Fruit fly (Drosophila melanogaster): ENCODE data around the gene Rala.

Gene Rala

DNA sequence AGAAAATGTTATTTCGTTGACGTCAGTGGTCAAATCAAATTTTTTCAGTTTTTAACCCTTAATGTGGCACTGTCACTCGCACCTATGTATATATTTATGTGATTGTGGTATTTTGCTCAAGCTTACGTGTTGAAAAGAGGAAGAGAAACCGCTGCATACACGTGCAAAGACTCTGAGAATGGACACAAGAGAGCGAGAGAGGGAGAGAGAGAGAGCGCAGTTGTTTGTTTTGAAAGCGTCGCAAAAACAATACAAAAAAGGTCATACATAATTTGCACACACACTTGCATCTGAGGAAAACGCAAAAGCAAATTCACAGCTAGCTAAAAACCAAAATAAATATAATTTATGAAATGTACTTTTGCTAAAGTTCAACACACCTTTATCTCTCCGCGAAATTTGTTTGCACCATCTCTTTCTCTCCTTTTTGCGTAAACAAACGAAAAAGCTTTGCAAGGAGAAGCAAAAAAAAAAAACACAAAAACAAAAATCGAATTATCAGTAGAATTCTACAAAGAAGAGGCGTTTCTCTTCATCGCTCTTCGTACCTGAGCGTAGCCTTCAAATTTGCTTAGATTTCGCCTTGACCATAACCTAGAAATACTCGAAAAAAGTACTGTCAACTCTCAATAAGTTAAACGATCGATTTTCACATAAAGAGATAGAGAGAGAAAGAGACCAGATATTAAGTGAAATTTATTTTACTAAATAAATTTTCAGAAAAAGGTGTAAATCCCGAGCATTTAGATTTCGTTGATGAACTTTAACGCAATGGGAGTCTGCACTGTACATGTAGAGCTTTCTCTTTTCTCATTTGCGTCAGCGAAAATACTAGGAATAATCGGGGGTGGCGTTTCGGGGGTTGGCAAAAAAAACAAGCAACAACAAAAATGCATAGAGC, 47.1 kb downstream of the Rala start (continued):
- TF ChIP-seq CG5180 (GFP tag; optimal IDR thresholded peaks at IDR 0.05), result no peak
- TF ChIP-seq pros (GFP tag; optimal IDR thresholded peaks at IDR 0.05), result peak; percentile 11
- no peak for TF ChIP-seq Eip74EF (GFP tag; optimal IDR thresholded peaks at IDR 0.05)
- peak; percentile 46; the same call in 1 of the 3 replicates for TF ChIP-seq so (GFP tag; IDR thresholded peaks at IDR 0.05)
- peak; percentile 87 for TF ChIP-seq Dip3 (GFP tag; optimal IDR thresholded peaks at IDR 0.05)
- TF ChIP-seq CG11560 (tag; IDR thresholded peaks at IDR 0.05), result peak; percentile 11; the same call in 1 of the 3 replicates
- peak; percentile 6 for TF ChIP-seq caup (GFP tag; optimal IDR thresholded peaks at IDR 0.05; ENCODE audit: severe bottlenecking)
- peak; percentile 59 for TF ChIP-seq CG13624 (GFP tag; optimal IDR thresholded peaks at IDR 0.05)
- peak; percentile 60 for TF ChIP-seq Ptx1 (GFP tag; IDR thresholded peaks at IDR 0.05)
- no peak for TF ChIP-seq CG8089 (GFP tag; optimal IDR thresholded peaks at IDR 0.05)
- 0 out of 2 replicates have a peak, but pooled peaks have one; percentile 7 for TF ChIP-seq bowl (GFP tag; IDR thresholded peaks at IDR 0.05)
- TF ChIP-seq peb (GFP tag; IDR thresholded peaks at IDR 0.05), result no peak
- peak; percentile 18; the same call in 1 of the 2 replicates for TF ChIP-seq HLH3B (GFP tag; IDR thresholded peaks at IDR 0.05)
- TF ChIP-seq CG10979 (tag; optimal IDR thresholded peaks at IDR 0.05), result no peak
- TF ChIP-seq bsh (GFP tag; optimal IDR thresholded peaks at IDR 0.05), result peak in 1 of 2 experiments; percentile 20
- TF ChIP-seq gem (tag; optimal IDR thresholded peaks at IDR 0.05), result peak; percentile 46
- no peak for TF ChIP-seq hth (optimal IDR thresholded peaks at IDR 0.05)
- no peak for TF ChIP-seq twi (tag; optimal IDR thresholded peaks at IDR 0.05)
- TF ChIP-seq klu (GFP tag; IDR thresholded peaks at IDR 0.05), result peak; percentile 47
- TF ChIP-seq CG3281 (GFP tag; optimal IDR thresholded peaks at IDR 0.05), result peak; percentile 59
- peak; percentile 3 for TF ChIP-seq sd (tag; optimal IDR thresholded peaks at IDR 0.05)
- no peak for TF ChIP-seq knrl (GFP tag; IDR thresholded peaks at IDR 0.05; ENCODE audit: partially characterized antibody)
- no peak for TF ChIP-seq crol (GFP tag; IDR thresholded peaks at IDR 0.05)
- TF ChIP-seq D19B (GFP tag; optimal IDR thresholded peaks at IDR 0.05), result peak; percentile 20
- peak; percentile 32; the same call in 1 of the 2 replicates for TF ChIP-seq esg (GFP tag; conservative IDR thresholded peaks at IDR 0.05)
- no peak for TF ChIP-seq inv (GFP tag; IDR thresholded peaks at IDR 0.05; ENCODE audit: partially characterized antibody)
- TF ChIP-seq Drgx (GFP tag; IDR thresholded peaks at IDR 0.05), result peak; percentile 65
- peak; percentile 28 for TF ChIP-seq CG16815 (GFP tag; optimal IDR thresholded peaks at IDR 0.05)
- no peak for TF ChIP-seq Lhr (GFP tag; optimal IDR thresholded peaks at IDR 0.05)
- TF ChIP-seq NfI (GFP tag; optimal IDR thresholded peaks at IDR 0.05), result peak; percentile 0
- TF ChIP-seq prd (optimal IDR thresholded peaks at IDR 0.05), result no peak
- peak; percentile 64; the same call in 2 of the 3 replicates for TF ChIP-seq prd (GFP tag; IDR thresholded peaks at IDR 0.05)
- TF ChIP-seq CG33557 (GFP tag; optimal IDR thresholded peaks at IDR 0.05), result no peak
- peak; percentile 16 for TF ChIP-seq scrt (GFP tag; optimal IDR thresholded peaks at IDR 0.05)
- TF ChIP-seq Atf6 (GFP tag; IDR thresholded peaks at IDR 0.05), result peak; percentile 75
- peak; percentile 29 for TF ChIP-seq CG17359 (tag; optimal IDR thresholded peaks at IDR 0.05)
- peak; percentile 76 for TF ChIP-seq CG7786 (GFP tag; optimal IDR thresholded peaks at IDR 0.05)
- TF ChIP-seq sisA (GFP tag; IDR thresholded peaks at IDR 0.05), result peak; percentile 59; the same call in 1 of the 2 replicates
- no peak for TF ChIP-seq CG43689 (GFP tag; IDR thresholded peaks at IDR 0.05)
- peak; percentile 27; the same call in 1 of the 2 replicates for TF ChIP-seq Adf1 (GFP tag; IDR thresholded peaks at IDR 0.05)
- TF ChIP-seq az2 (GFP tag; optimal IDR thresholded peaks at IDR 0.05), result no peak
- peak; percentile 17 for TF ChIP-seq Sox102F (GFP tag; optimal IDR thresholded peaks at IDR 0.05)
- no peak for TF ChIP-seq crp (GFP tag; optimal IDR thresholded peaks at IDR 0.05)
- no peak for TF ChIP-seq CG31365 (tag; optimal IDR thresholded peaks at IDR 0.05)
- no peak for TF ChIP-seq en (GFP tag; optimal IDR thresholded peaks at IDR 0.05)
- no peak for TF ChIP-seq ATbp (GFP tag; optimal IDR thresholded peaks at IDR 0.05)
- peak; percentile 47 for TF ChIP-seq CG7839 (tag; optimal IDR thresholded peaks at IDR 0.05)
